Worm (Caenorhabditis elegans) whole organism, early embryonic: Measurements from ENCODE around the gene ins-7.

Source experiments
- B0310.2 ChIP-seq: sonication (generic microtip); optimal IDR thresholded peaks from 2 replicates; lab custom pipeline; 2016; ENCODE audit warnings: mild to moderate bottlenecking, missing genetic modification characterization, missing compliant biosample characterization
- F13C5.2 ChIP-seq: sonication (generic microtip); optimal IDR thresholded peaks from 2 replicates; lab custom pipeline; 2017; ENCODE audit warnings: mild to moderate bottlenecking, missing genetic modification characterization, inconsistent platforms, missing compliant biosample characterization
- aly-1 ChIP-seq: sonication (generic microtip); optimal IDR thresholded peaks from 2 replicates; lab custom pipeline; 2016; ENCODE audit warnings: missing genetic modification characterization, missing compliant biosample characterization
- ama-1 ChIP-seq: fragments of 150-350 bp; optimal IDR thresholded peaks from 2 replicates; lab custom pipeline; 2014
- ceh-13 ChIP-seq: fragments of 200-800 bp; sonication (Bioruptor generic); optimal IDR thresholded peaks from 2 replicates; lab custom pipeline; 2018; ENCODE audit warnings: mild to moderate bottlenecking, missing genetic modification characterization, missing compliant biosample characterization
- ceh-36 ChIP-seq: sonication (generic microtip); optimal IDR thresholded peaks from 2 replicates; lab custom pipeline; 2016; ENCODE audit warnings: missing genetic modification characterization, inconsistent platforms, missing compliant biosample characterization
- ets-7 ChIP-seq: sonication (generic microtip); optimal IDR thresholded peaks from 2 replicates; lab custom pipeline; 2016; ENCODE audit warnings: missing genotype, missing genetic modification characterization, missing compliant biosample characterization
- flt-1 ChIP-seq: fragments of 200-800 bp; sonication (Bioruptor generic); IDR thresholded peaks from 2 replicates; pipeline ENCODE4 v1.3.6; 2022; ENCODE audit warnings: missing genetic modification characterization, missing compliant biosample characterization
- hmbx-1 ChIP-seq: sonication (generic microtip); optimal IDR thresholded peaks from 2 replicates; lab custom pipeline; 2016; ENCODE audit warnings: mild to moderate bottlenecking, missing genetic modification characterization, missing compliant biosample characterization
- hmg-4 ChIP-seq: fragments of 200-800 bp; sonication (Bioruptor generic); optimal IDR thresholded peaks from 2 replicates; lab custom pipeline; 2018; ENCODE audit warnings: mild to moderate bottlenecking, missing genetic modification characterization, missing compliant biosample characterization
- hnd-1 ChIP-seq: sonication (generic microtip); optimal IDR thresholded peaks from 2 replicates; lab custom pipeline; 2016; ENCODE audit warnings: missing genetic modification characterization, missing compliant biosample characterization
- pes-1 ChIP-seq: fragments of 200-800 bp; sonication (Bioruptor generic); IDR thresholded peaks from 2 replicates; pipeline ENCODE4 v1.3.6; 2022; ENCODE audit warnings: missing genetic modification reagents, missing genetic modification characterization, missing compliant biosample characterization
- scrt-1 ChIP-seq: fragments of 200-800 bp; sonication (Bioruptor generic); IDR thresholded peaks from 2 replicates; pipeline ENCODE4 v1.3.6; 2022; ENCODE audit warnings: missing genetic modification characterization, missing compliant biosample characterization
- sea-1 ChIP-seq: fragments of 200-800 bp; sonication (Bioruptor generic); conservative IDR thresholded peaks from 2 replicates; pipeline ENCODE4 v1.3.6; 2022; ENCODE audit warnings: missing genetic modification characterization, missing compliant biosample characterization
- tbx-11 ChIP-seq: fragments of 200-800 bp; sonication (Bioruptor generic); IDR thresholded peaks from 2 replicates; pipeline ENCODE4 v1.3.6; 2022; ENCODE audit warnings: missing genetic modification characterization, missing compliant biosample characterization
- tbx-37 ChIP-seq: fragments of 200-800 bp; sonication (Bioruptor generic); conservative IDR thresholded peaks from 2 replicates; pipeline ENCODE4 v1.3.6; 2022; ENCODE audit warnings: missing genetic modification reagents, missing genetic modification characterization, missing compliant biosample characterization
- tra-4 ChIP-seq: sonication (generic microtip); optimal IDR thresholded peaks from 2 replicates; lab custom pipeline; 2017; ENCODE audit warnings: missing genetic modification characterization, missing compliant biosample characterization

ins-7 gene

DNA sequence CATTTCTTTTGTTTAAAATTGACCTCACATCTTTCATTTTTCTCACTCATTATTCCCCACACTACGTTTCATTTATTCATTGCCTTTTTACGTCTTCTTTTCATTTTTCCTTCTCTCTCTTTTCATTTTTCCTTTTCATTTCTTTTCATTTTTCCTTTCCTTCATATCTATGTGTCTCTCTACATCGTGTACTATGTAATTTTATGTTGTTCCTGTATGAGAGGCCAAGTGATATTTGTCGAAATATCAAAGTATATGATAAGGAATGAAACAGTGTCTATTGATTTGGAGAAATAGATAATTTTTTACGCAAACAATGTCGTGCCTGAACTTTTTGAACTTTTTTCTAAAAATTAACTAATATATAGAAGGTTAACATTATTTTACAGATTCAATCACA, 33.8 kb upstream of the ins-7 start:
- no peak for TF ChIP-seq ama-1 (lab: Kevin White, UChicago)
- TF ChIP-seq hmg-4 (GFP tag; lab: Kevin White, UChicago) = no peak
- no peak for TF ChIP-seq B0310.2
- no peak for TF ChIP-seq tbx-37 (GFP tag; lab: Robert Waterston, UW)
- no peak for TF ChIP-seq aly-1
- TF ChIP-seq hmbx-1 (tag; lab: Kevin White, UChicago) = no peak
- no peak for TF ChIP-seq tbx-11
- TF ChIP-seq F13C5.2 (tag; lab: Kevin White, UChicago) = no peak
- no peak for TF ChIP-seq ets-7 (tag; lab: Kevin White, UChicago)
- no peak for TF ChIP-seq scrt-1 (GFP tag; lab: Robert Waterston, UW)
- TF ChIP-seq hnd-1 (tag; lab: Kevin White, UChicago) = no peak
- no peak for TF ChIP-seq ceh-13
- TF ChIP-seq pes-1 (GFP tag; lab: Robert Waterston, UW) = no peak
- TF ChIP-seq sea-1 (GFP tag; lab: Robert Waterston, UW) = no peak
- no peak for TF ChIP-seq ceh-36
- no peak for TF ChIP-seq flt-1 (GFP tag; lab: Robert Waterston, UW)
- TF ChIP-seq tra-4 (tag; lab: Kevin White, UChicago) = no peak

- TF ChIP-seq hmg-4 (GFP tag; lab: Kevin White, UChicago) (no peak), ama-1 (lab: Kevin White, UChicago) (no peak), ceh-13 (no peak), scrt-1 (GFP tag; lab: Robert Waterston, UW) (no peak), flt-1 (GFP tag; lab: Robert Waterston, UW) (no peak), pes-1 (GFP tag; lab: Robert Waterston, UW) (no peak), ets-7 (tag; lab: Kevin White, UChicago) (no peak)
Measured at ce11 chrIV:9714264-9714663, 31.6 kb upstream of the ins-7 start.

DNA sequence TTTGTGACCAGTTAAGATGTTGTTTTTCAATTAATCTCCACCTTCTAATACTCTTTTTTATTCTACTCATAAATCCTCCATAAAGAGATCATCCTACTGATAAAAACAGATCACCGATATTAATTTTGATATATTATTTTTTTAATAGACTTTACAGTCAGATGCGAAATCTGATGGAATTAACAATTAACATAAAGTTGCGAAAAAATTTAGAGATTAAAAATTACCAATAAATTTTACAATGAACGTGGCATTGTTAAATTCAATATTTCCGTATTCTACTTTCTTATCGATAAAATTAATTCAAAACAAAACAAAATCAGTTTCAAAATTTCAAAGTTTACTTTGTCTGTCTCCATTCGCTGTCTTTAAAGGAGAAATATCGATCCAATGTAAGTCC, 30.1 kb upstream of the ins-7 start, which contains the start of gene K01H12.4:
TSS of gene K01H12.4 (plus strand) at position 301 of the 400 bp plus-strand sequence.
- no peak for TF ChIP-seq ceh-13
- TF ChIP-seq scrt-1 (GFP tag; lab: Robert Waterston, UW) = no peak
- no peak for TF ChIP-seq aly-1
- no peak for TF ChIP-seq flt-1 (GFP tag; lab: Robert Waterston, UW)
- TF ChIP-seq tra-4 (tag; lab: Kevin White, UChicago) = no peak
- no peak for TF ChIP-seq sea-1 (GFP tag; lab: Robert Waterston, UW)
- TF ChIP-seq ets-7 (tag; lab: Kevin White, UChicago) = no peak
- no peak for TF ChIP-seq tbx-37 (GFP tag; lab: Robert Waterston, UW)

DNA sequence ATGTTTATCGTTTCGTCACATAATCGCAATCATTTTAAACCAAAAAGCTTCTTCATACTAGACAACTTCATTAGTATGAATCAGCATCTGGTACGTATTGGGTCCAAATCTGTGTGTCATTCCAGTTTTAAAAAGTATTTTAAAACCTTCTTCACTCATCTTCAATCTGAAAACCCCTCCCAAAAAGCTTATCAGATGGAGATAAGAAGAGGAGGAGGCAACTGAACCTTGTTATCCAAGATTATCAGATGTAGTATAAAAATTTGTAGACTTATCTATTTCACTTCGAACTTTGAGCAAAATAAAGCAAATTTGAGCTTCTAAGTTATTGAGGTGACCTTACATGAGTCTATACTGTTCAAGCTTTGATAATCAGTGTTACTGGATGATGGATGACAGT, 27.2 kb upstream of the ins-7 start, which contains the start of gene nhr-38:
TSS of gene nhr-38 (plus strand) at position 301 of the 400 bp plus-strand sequence.
- TF ChIP-seq ceh-36 (no peak), hmbx-1 (tag; lab: Kevin White, UChicago) (no peak), ceh-13 (no peak), scrt-1 (GFP tag; lab: Robert Waterston, UW) (no peak), ets-7 (tag; lab: Kevin White, UChicago) (no peak)

- TF ChIP-seq sea-1 (GFP tag; lab: Robert Waterston, UW) = no peak
- no peak for TF ChIP-seq ama-1 (lab: Kevin White, UChicago)
- TF ChIP-seq F13C5.2 (tag; lab: Kevin White, UChicago) = no peak
- TF ChIP-seq hmg-4 (GFP tag; lab: Kevin White, UChicago) = no peak
- TF ChIP-seq hnd-1 (tag; lab: Kevin White, UChicago) = no peak
- no peak for TF ChIP-seq pes-1 (GFP tag; lab: Robert Waterston, UW)
- no peak for TF ChIP-seq ceh-13
- no peak for TF ChIP-seq hmbx-1 (tag; lab: Kevin White, UChicago)
- TF ChIP-seq ceh-36 = no peak
- no peak for TF ChIP-seq B0310.2
- TF ChIP-seq flt-1 (GFP tag; lab: Robert Waterston, UW) = no peak
- TF ChIP-seq scrt-1 (GFP tag; lab: Robert Waterston, UW) = no peak
- TF ChIP-seq ets-7 (tag; lab: Kevin White, UChicago) = no peak
- TF ChIP-seq tra-4 (tag; lab: Kevin White, UChicago) = no peak
- no peak for TF ChIP-seq tbx-37 (GFP tag; lab: Robert Waterston, UW)
- TF ChIP-seq aly-1 = no peak
- TF ChIP-seq tbx-11 = no peak
Measured at ce11 chrIV:9709205-9709604, 26.6 kb upstream of the ins-7 start, which contains the start of gene ant-1.3. Gene ant-1.3, minus strand, starts transcription at chrIV:9709305.

ce11 chrIV:9706704-9707197, 24.1 kb upstream of the ins-7 start, which contains the start of the genes dcaf-1 and dph-3:
Gene dcaf-1, minus strand, starts transcription at chrIV:9706723.
Gene dph-3, plus strand, starts transcription at chrIV:9707147.
- TF ChIP-seq F13C5.2 (tag; lab: Kevin White, UChicago) (no peak), ceh-36 (no peak), pes-1 (GFP tag; lab: Robert Waterston, UW) (no peak), hmg-4 (GFP tag; lab: Kevin White, UChicago) (no peak), tbx-11 (no peak), tra-4 (tag; lab: Kevin White, UChicago) (no peak), sea-1 (GFP tag; lab: Robert Waterston, UW) (no peak), flt-1 (GFP tag; lab: Robert Waterston, UW) (no peak), hnd-1 (tag; lab: Kevin White, UChicago) (no peak)

ce11 chrIV:9699062-9699461, 16.4 kb upstream of the ins-7 start:
- TF ChIP-seq aly-1 (no peak), ets-7 (tag; lab: Kevin White, UChicago) (no peak), pes-1 (GFP tag; lab: Robert Waterston, UW) (no peak), sea-1 (GFP tag; lab: Robert Waterston, UW) (no peak), hmg-4 (GFP tag; lab: Kevin White, UChicago) (no peak), flt-1 (GFP tag; lab: Robert Waterston, UW) (no peak), tbx-11 (no peak), B0310.2 (no peak), tbx-37 (GFP tag; lab: Robert Waterston, UW) (no peak), hnd-1 (tag; lab: Kevin White, UChicago) (no peak), ama-1 (lab: Kevin White, UChicago) (no peak)
